Worm (Caenorhabditis elegans): ENCODE measurements around the gene nova-1.
"Not testable (repeated sequence)": the region's sequence is repeated elsewhere in the genome, so short reads cannot be mapped to it uniquely, and the experiment has no call there.

nova-1 gene

ce11 chrV:18079163-18079562 is 2.6 kb downstream of the nova-1 start (continued):
- TF ChIP-seq efl-1 (GFP tag; optimal IDR thresholded peaks at IDR 0.05) = peak; percentile 36
- no peak for TF ChIP-seq F57A8.1 (GFP tag; optimal IDR thresholded peaks at IDR 0.05)
- TF ChIP-seq lin-35 (GFP tag; optimal IDR thresholded peaks at IDR 0.05) = peak in 2 of 3 experiments; percentile 45 to 76
- no peak for TF ChIP-seq let-607 (tag; optimal IDR thresholded peaks at IDR 0.05)
- no peak for TF ChIP-seq sea-2 (GFP tag; IDR thresholded peaks at IDR 0.05)
- TF ChIP-seq K11D2.4 (GFP tag; IDR thresholded peaks at IDR 0.05) = peak; percentile 64; the same call in 1 of the 2 replicates
- TF ChIP-seq hsf-1 (GFP tag; IDR thresholded peaks at IDR 0.05) = no peak
- TF ChIP-seq F10E7.11 (tag; optimal IDR thresholded peaks at IDR 0.05) = no peak
- no peak for TF ChIP-seq Y79H2A.3 (GFP tag; conservative IDR thresholded peaks at IDR 0.05)
- peak; percentile 41; the same call in 1 of the 2 replicates for TF ChIP-seq D2030.7 (GFP tag; IDR thresholded peaks at IDR 0.05)
- peak; percentile 58; the same call in 1 of the 2 replicates for TF ChIP-seq pbrm-1 (GFP tag; IDR thresholded peaks at IDR 0.05)
- peak; percentile 23; the same call in 1 of the 2 replicates for TF ChIP-seq rcor-1 (GFP tag; IDR thresholded peaks at IDR 0.05)
- TF ChIP-seq cebp-1 (GFP tag; IDR thresholded peaks at IDR 0.05) = no peak
- peak; percentile 58 for TF ChIP-seq cebp-1 (tag; optimal IDR thresholded peaks at IDR 0.05)
- TF ChIP-seq bed-2 (GFP tag; IDR thresholded peaks at IDR 0.05) = no peak
- TF ChIP-seq mcd-1 (GFP tag; IDR thresholded peaks at IDR 0.05) = peak; percentile 77
- TF ChIP-seq B0336.3 (GFP tag; IDR thresholded peaks at IDR 0.05) = 0 out of 2 replicates have a peak, but pooled peaks have one; percentile 37
- peak; percentile 45; the same call in 1 of the 2 replicates for TF ChIP-seq ekl-4 (GFP tag; IDR thresholded peaks at IDR 0.05)
- no peak for TF ChIP-seq B0035.1 (tag; optimal IDR thresholded peaks at IDR 0.05)
- TF ChIP-seq snpc-4 (GFP tag; optimal IDR thresholded peaks at IDR 0.05) = no peak
- peak in 2 of 4 experiments; percentile 67 to 68 for TF ChIP-seq snpc-4 (tag; optimal IDR thresholded peaks at IDR 0.05)

- peak; percentile 52; the same call in 1 of the 2 replicates for TF ChIP-seq mcd-1 (GFP tag; IDR thresholded peaks at IDR 0.05)
- TF ChIP-seq hmg-1.2 (GFP tag; IDR thresholded peaks at IDR 0.05) = peak; percentile 25; the same call in 1 of the 2 replicates
Measured at ce11 chrV:18069195-18069594, 12.6 kb downstream of the nova-1 start.

- TF ChIP-seq him-1 (tag; optimal IDR thresholded peaks at IDR 0.05) = no peak
- TF ChIP-seq zim-3 (tag; optimal IDR thresholded peaks at IDR 0.05) = no peak
- TF ChIP-seq let-607 (tag; optimal IDR thresholded peaks at IDR 0.05) = no peak
- no peak for TF ChIP-seq atf-7 (tag; optimal IDR thresholded peaks at IDR 0.05)
- TF ChIP-seq ceh-27 (GFP tag; optimal IDR thresholded peaks at IDR 0.05) = no peak
- TF ChIP-seq T07F8.4 (tag; optimal IDR thresholded peaks at IDR 0.05) = no peak
- TF ChIP-seq B0019.2 (GFP tag; conservative IDR thresholded peaks at IDR 0.05) = no peak
- TF ChIP-seq F37B4.10 (GFP tag; IDR thresholded peaks at IDR 0.05) = no peak
Measured at ce11 chrV:18066257-18066783, 15.4 kb downstream of the nova-1 start, which contains the start of gene Y59A8B.8. Y59A8B.8 (minus strand) TSS chrV:18066307.

ce11 chrV:18055297-18056019 is 26.3 kb downstream of the nova-1 start, which contains the start of the genes Y59A8B.25 and ebp-3:
Y59A8B.25 (minus strand) TSS chrV:18055397.
ebp-3 (plus strand) TSS chrV:18055969.
- TF ChIP-seq F57C9.4 (tag; optimal IDR thresholded peaks at IDR 0.05); lin-35 (GFP tag; optimal IDR thresholded peaks at IDR 0.05); B0336.3 (GFP tag; IDR thresholded peaks at IDR 0.05): not testable (repeated sequence)

ce11 chrV:18043271-18043670 is 38.5 kb downstream of the nova-1 start, which contains the start of gene ebp-1:
ebp-1 (plus strand) TSS chrV:18043571.
- no peak for TF ChIP-seq lin-35 (GFP tag; optimal IDR thresholded peaks at IDR 0.05)
- TF ChIP-seq ztf-6 (GFP tag; IDR thresholded peaks at IDR 0.05) = no peak
- no peak for TF ChIP-seq rec-8 (tag; optimal IDR thresholded peaks at IDR 0.05)
- no peak for TF ChIP-seq zim-3 (tag; optimal IDR thresholded peaks at IDR 0.05)
- no peak for TF ChIP-seq T26A5.8 (tag; optimal IDR thresholded peaks at IDR 0.05)
- no peak for TF ChIP-seq him-1 (tag; optimal IDR thresholded peaks at IDR 0.05)
- TF ChIP-seq F57C9.4 (tag; optimal IDR thresholded peaks at IDR 0.05) = no peak
- no peak for TF ChIP-seq ets-4 (GFP tag; optimal IDR thresholded peaks at IDR 0.05)
- TF ChIP-seq repo-1 (tag; optimal IDR thresholded peaks at IDR 0.05) = no peak
- TF ChIP-seq nhr-80 (tag; optimal IDR thresholded peaks at IDR 0.05) = no peak
- no peak for TF ChIP-seq B0019.2 (GFP tag; conservative IDR thresholded peaks at IDR 0.05)
- no peak for TF ChIP-seq Y67H2A.10 (GFP tag; conservative IDR thresholded peaks at IDR 0.05)
- TF ChIP-seq gei-17 (GFP tag; optimal IDR thresholded peaks at IDR 0.05) = no peak
- no peak for TF ChIP-seq ztf-22 (GFP tag; optimal IDR thresholded peaks at IDR 0.05)
- TF ChIP-seq F37B4.10 (GFP tag; IDR thresholded peaks at IDR 0.05) = no peak
- no peak for TF ChIP-seq ztf-18 (tag; optimal IDR thresholded peaks at IDR 0.05)

Data from whole organism, young adult.